Worm (Caenorhabditis elegans) whole organism, L2 larva: ENCODE data around the gene apl-1.

Experiments used
- Y55F3AM.14 ChIP-seq: fragments of 200-800 bp; sonication (Bioruptor generic); optimal IDR thresholded peaks from 2 replicates; lab custom pipeline; 2018; ENCODE audit warnings: mild to moderate bottlenecking, missing genetic modification characterization, missing compliant biosample characterization
- alr-1 ChIP-seq: fragments of 150-350 bp; optimal IDR thresholded peaks from 2 replicates; lab custom pipeline; 2014; ENCODE audit warnings: missing biosample characterization, missing genetic modification characterization
- elt-1 ChIP-seq: fragments of 150-350 bp; optimal IDR thresholded peaks from 2 replicates; lab custom pipeline; 2014; ENCODE audit warnings: missing biosample characterization, missing genetic modification characterization
- mdl-1 ChIP-seq, 2 experiments: fragments of 150-350 bp in 1 of 2; sonication (generic microtip) in 1 of 2; optimal IDR thresholded peaks; 2 replicates each; lab custom pipeline; 2017; ENCODE audit warnings: missing biosample characterization in 2 of 2, missing genetic modification characterization in 2 of 2
- nhr-21 ChIP-seq: fragments of 150-350 bp; optimal IDR thresholded peaks from 2 replicates; lab custom pipeline; 2014; ENCODE audit warnings: missing biosample characterization, missing genetic modification characterization
- nhr-237 ChIP-seq: fragments of 150-350 bp; optimal IDR thresholded peaks from 2 replicates; lab custom pipeline; 2014; ENCODE audit warnings: missing biosample characterization, missing genetic modification characterization
- nhr-25 ChIP-seq: fragments of 150-350 bp; sonication (generic microtip); optimal IDR thresholded peaks from 3 replicates; lab custom pipeline; 2014; ENCODE audit warnings: missing biosample characterization, missing genetic modification characterization
- skn-1 ChIP-seq: sonication (generic microtip); optimal IDR thresholded peaks from 2 replicates; lab custom pipeline; 2017; ENCODE audit warnings: missing biosample characterization, missing genetic modification characterization
- ztf-1 ChIP-seq: fragments of 200-800 bp; sonication (Bioruptor generic); conservative IDR thresholded peaks from 2 replicates; pipeline ENCODE4 v1.3.6; 2022; ENCODE audit warnings: missing genetic modification characterization, missing compliant biosample characterization

- TF ChIP-seq mdl-1 (tag; optimal IDR thresholded peaks at IDR 0.05; lab: Kevin White, UChicago) = no peak
- TF ChIP-seq Y55F3AM.14 (GFP tag; lab: Kevin White, UChicago) = no peak
- no peak for TF ChIP-seq skn-1 (tag; lab: Kevin White, UChicago)
- no peak for TF ChIP-seq elt-1 (tag; lab: Kevin White, UChicago)
- no peak for TF ChIP-seq nhr-237 (tag; lab: Kevin White, UChicago)
- no peak for TF ChIP-seq alr-1 (tag; lab: Kevin White, UChicago)
- no peak for TF ChIP-seq nhr-21 (tag; lab: Kevin White, UChicago)
- no peak for TF ChIP-seq nhr-25 (tag; lab: Kevin White, UChicago)
- no peak for TF ChIP-seq ztf-1 (GFP tag; lab: Robert Waterston, UW)
Measured at ce11 chrX:5154278-5154677, 37.6 kb upstream of the apl-1 start, which contains the start of gene C31H2.3.
